Fruit fly (Drosophila melanogaster): ENCODE data around the gene Spn77Bb.
A peak's percentile ranks its signal among the peaks of the same experiment; 100 is the strongest.

The Spn77Bb gene

dm6 chr3L:20276615-20277014 lies 44.1 kb upstream of the Spn77Bb start (continued):
- TF ChIP-seq CG14014 (GFP tag; IDR thresholded peaks at IDR 0.05), result peak; percentile 36; the same call in 1 of the 2 replicates

- peak; percentile 47 for TF ChIP-seq cad (GFP tag; optimal IDR thresholded peaks at IDR 0.05)
- no peak for TF ChIP-seq HLH54F (GFP tag; optimal IDR thresholded peaks at IDR 0.05)
- no peak for TF ChIP-seq CG18599 (GFP tag; optimal IDR thresholded peaks at IDR 0.05)
- TF ChIP-seq dmrt99B (tag; optimal IDR thresholded peaks at IDR 0.05), result no peak
- TF ChIP-seq Drgx (GFP tag; IDR thresholded peaks at IDR 0.05), result no peak
- TF ChIP-seq Six4 (GFP tag; optimal IDR thresholded peaks at IDR 0.05), result no peak
- peak; percentile 11 for TF ChIP-seq scrt (GFP tag; optimal IDR thresholded peaks at IDR 0.05)
- TF ChIP-seq lov (optimal IDR thresholded peaks at IDR 0.05), result no peak
- no peak for TF ChIP-seq lov (GFP tag; IDR thresholded peaks at IDR 0.05)
- TF ChIP-seq CG2199 (GFP tag; IDR thresholded peaks at IDR 0.05), result no peak
- no peak for TF ChIP-seq CG7963 (GFP tag; IDR thresholded peaks at IDR 0.05; ENCODE audit: partially characterized antibody)
- TF ChIP-seq CG6254 (GFP tag; optimal IDR thresholded peaks at IDR 0.05), result no peak
- no peak for TF ChIP-seq CG8089 (GFP tag; optimal IDR thresholded peaks at IDR 0.05)
- TF ChIP-seq CG13894 (tag; optimal IDR thresholded peaks at IDR 0.05), result peak; percentile 86
- peak in 1 of 2 experiments; percentile 63 for TF ChIP-seq tll (GFP tag; optimal IDR thresholded peaks at IDR 0.05)
- no peak for TF ChIP-seq jumu (GFP tag; optimal IDR thresholded peaks at IDR 0.05)
- no peak for TF ChIP-seq CG15011 (GFP tag; optimal IDR thresholded peaks at IDR 0.05)
- peak; percentile 53 for TF ChIP-seq zen (tag; optimal IDR thresholded peaks at IDR 0.05)
- TF ChIP-seq nerfin-1 (tag; optimal IDR thresholded peaks at IDR 0.05), result no peak
- TF ChIP-seq Atf6 (GFP tag; IDR thresholded peaks at IDR 0.05), result no peak
- no peak for TF ChIP-seq Elba2 (GFP tag; optimal IDR thresholded peaks at IDR 0.05)
- TF ChIP-seq sr (GFP tag; IDR thresholded peaks at IDR 0.05), result no peak
- TF ChIP-seq wek (GFP tag; optimal IDR thresholded peaks at IDR 0.05), result no peak
- no peak for TF ChIP-seq mirr (GFP tag; optimal IDR thresholded peaks at IDR 0.05)
- TF ChIP-seq stc (GFP tag; IDR thresholded peaks at IDR 0.05), result no peak
- no peak for TF ChIP-seq E2f2 (GFP tag; IDR thresholded peaks at IDR 0.05)
- TF ChIP-seq row (GFP tag; IDR thresholded peaks at IDR 0.05), result no peak
- TF ChIP-seq twi (tag; optimal IDR thresholded peaks at IDR 0.05), result peak; percentile 47
- TF ChIP-seq CG14014 (GFP tag; IDR thresholded peaks at IDR 0.05), result no peak
- TF ChIP-seq HmgZ (tag; optimal IDR thresholded peaks at IDR 0.05), result no peak
- TF ChIP-seq nerfin-2 (GFP tag; IDR thresholded peaks at IDR 0.05; ENCODE audit: partially characterized antibody), result no peak
- no peak for TF ChIP-seq chif (GFP tag; optimal IDR thresholded peaks at IDR 0.05)
- no peak for TF ChIP-seq CG10366 (GFP tag; IDR thresholded peaks at IDR 0.05)
- TF ChIP-seq CG9797 (GFP tag; optimal IDR thresholded peaks at IDR 0.05), result no peak
- TF ChIP-seq CG12299 (tag; optimal IDR thresholded peaks at IDR 0.05), result no peak
- TF ChIP-seq Hey (tag; optimal IDR thresholded peaks at IDR 0.05), result peak; percentile 62
- TF ChIP-seq CG8765 (GFP tag; IDR thresholded peaks at IDR 0.05), result no peak
- TF ChIP-seq CG2712 (tag; optimal IDR thresholded peaks at IDR 0.05), result no peak
- TF ChIP-seq CG30431 (GFP tag; optimal IDR thresholded peaks at IDR 0.05), result no peak
- no peak for TF ChIP-seq Asciz (GFP tag; optimal IDR thresholded peaks at IDR 0.05)
- TF ChIP-seq ap (GFP tag; IDR thresholded peaks at IDR 0.05), result no peak
- TF ChIP-seq Dad (GFP tag; optimal IDR thresholded peaks at IDR 0.05), result no peak
- TF ChIP-seq bbx (GFP tag; IDR thresholded peaks at IDR 0.05; ENCODE audit: partially characterized antibody), result no peak
- no peak for TF ChIP-seq CG11504 (tag; optimal IDR thresholded peaks at IDR 0.05)
- no peak for TF ChIP-seq CG17385 (GFP tag; optimal IDR thresholded peaks at IDR 0.05)
- TF ChIP-seq da (GFP tag; optimal IDR thresholded peaks at IDR 0.05), result no peak
- no peak for TF ChIP-seq sug (tag; optimal IDR thresholded peaks at IDR 0.05)
- no peak for TF ChIP-seq Mad (GFP tag; optimal IDR thresholded peaks at IDR 0.05)
- no peak for TF ChIP-seq Eip74EF (GFP tag; optimal IDR thresholded peaks at IDR 0.05)
Observed at dm6 chr3L:20281254-20281653, 39.5 kb upstream of the Spn77Bb start.
